Fruit fly (Drosophila melanogaster) whole organism: ENCODE results near the gene CG5937.

Experiments
- pan ChIP-seq: fragments of >200 bp; optimal IDR thresholded peaks from 2 replicates; lab custom pipeline; 2017
- psq ChIP-seq: fragments of >200 bp; optimal IDR thresholded peaks from 2 replicates; lab custom pipeline; 2017

- no peak for TF ChIP-seq psq (lab: Kevin White, UChicago)
- no peak for TF ChIP-seq pan (lab: Kevin White, UChicago)
These were observed 11.3 kb downstream of the CG5937 start for dm6 chrX:6050935-6051656.
